Worm (Caenorhabditis elegans) whole organism, L4 larva: ENCODE results near the gene T02D1.9.

Experiments
- F10B5.3 ChIP-seq: sonication (generic microtip); optimal IDR thresholded peaks from 2 replicates; lab custom pipeline; 2016; ENCODE audit warnings: mild to moderate bottlenecking, missing genetic modification characterization, missing compliant biosample characterization
- F26F4.8 ChIP-seq: fragments of 200-800 bp; sonication (Bioruptor generic); conservative IDR thresholded peaks from 2 replicates; pipeline ENCODE4 v1.3.6; 2022; ENCODE audit warnings: missing genetic modification characterization, missing compliant biosample characterization
- F37D6.2 ChIP-seq: sonication (generic microtip); optimal IDR thresholded peaks from 2 replicates; lab custom pipeline; 2016; ENCODE audit warnings: mild to moderate bottlenecking, missing genetic modification characterization, missing compliant biosample characterization
- F44E2.7 ChIP-seq: fragments of 200-800 bp; sonication (Bioruptor generic); IDR thresholded peaks from 2 replicates; pipeline ENCODE4 v2.1.2; 2022; ENCODE audit warnings: missing genetic modification characterization, missing compliant biosample characterization
- T20F7.1 ChIP-seq: fragments of 200-800 bp; sonication (Bioruptor generic); optimal IDR thresholded peaks from 2 replicates; lab custom pipeline; 2018; ENCODE audit warnings: mild to moderate bottlenecking, missing genetic modification characterization, missing compliant biosample characterization
- ZK337.2 ChIP-seq: fragments of 200-800 bp; sonication (Bioruptor generic); IDR thresholded peaks from 2 replicates; pipeline ENCODE4 v1.3.6; 2022; ENCODE audit warnings: missing genetic modification reagents, missing genetic modification characterization, missing compliant biosample characterization
- ZK546.5 ChIP-seq, 2 experiments: sonication (generic microtip); optimal IDR thresholded peaks; 2 replicates each; lab custom pipeline; 2017; ENCODE audit warnings: missing biosample characterization in 2 of 2, missing genetic modification characterization in 2 of 2
- arid-1 ChIP-seq: fragments of 200-800 bp; sonication (Bioruptor generic); conservative IDR thresholded peaks from 2 replicates; pipeline ENCODE4 v1.3.6; 2022; ENCODE audit warnings: missing genetic modification reagents, missing genetic modification characterization, missing compliant biosample characterization
- ceh-28 ChIP-seq: fragments of 150-350 bp; optimal IDR thresholded peaks from 2 replicates; lab custom pipeline; 2014; ENCODE audit warnings: missing biosample characterization, missing genetic modification reagents, missing genetic modification characterization
- daf-16 ChIP-seq, 3 experiments: sonication (generic microtip); optimal IDR thresholded peaks; 2 replicates each; lab custom pipeline; 2016 to 2017; ENCODE audit warnings: missing genetic modification characterization in 3 of 3, missing genetic modification reagents in 3 of 3, mild to moderate bottlenecking in 2 of 3, missing compliant biosample characterization in 2 of 3, missing biosample characterization in 1 of 3, moderate library complexity in 1 of 3
- dmd-8 ChIP-seq: fragments of 200-800 bp; sonication (Bioruptor generic); IDR thresholded peaks from 2 replicates; pipeline ENCODE4 v1.3.6; 2022; ENCODE audit warnings: missing genetic modification characterization, missing compliant biosample characterization
- dmd-9 ChIP-seq: fragments of 200-800 bp; sonication (Bioruptor generic); IDR thresholded peaks from 2 replicates; pipeline ENCODE4 v1.3.6; 2022; ENCODE audit warnings: missing genetic modification reagents, missing genetic modification characterization, missing compliant biosample characterization
- dve-1 ChIP-seq: sonication (generic microtip); optimal IDR thresholded peaks from 2 replicates; lab custom pipeline; 2017; ENCODE audit warnings: antibody characterized with exemption, mild to moderate bottlenecking, missing genetic modification characterization, missing compliant biosample characterization; ENCODE audit not compliant: insufficient read depth
- gei-8 ChIP-seq: fragments of 200-800 bp; sonication (Bioruptor generic); optimal IDR thresholded peaks from 2 replicates; lab custom pipeline; 2018; ENCODE audit warnings: mild to moderate bottlenecking, missing genetic modification characterization, missing compliant biosample characterization
- hif-1 ChIP-seq, 2 experiments: sonication (generic microtip); optimal IDR thresholded peaks; 2 replicates each; lab custom pipeline; 2016 to 2017; ENCODE audit warnings: missing compliant biosample characterization in 2 of 2, missing genetic modification characterization in 2 of 2, missing genetic modification reagents in 2 of 2, missing genotype in 2 of 2, mild to moderate bottlenecking in 1 of 2
- lin-15B ChIP-seq: fragments of 150-350 bp; sonication (generic microtip); optimal IDR thresholded peaks from 3 replicates; lab custom pipeline; 2014; ENCODE audit warnings: missing biosample characterization, missing genetic modification characterization
- lin-29 ChIP-seq: fragments of 200-800 bp; sonication (Bioruptor generic); IDR thresholded peaks from 2 replicates; pipeline ENCODE4 v1.3.6; 2022; ENCODE audit warnings: missing genetic modification reagents, missing genetic modification characterization, missing compliant biosample characterization
- madf-9 ChIP-seq: fragments of 200-800 bp; sonication (Bioruptor generic); conservative IDR thresholded peaks from 2 replicates; pipeline ENCODE4 v1.3.6; 2022; ENCODE audit warnings: missing genetic modification reagents, missing genetic modification characterization, missing compliant biosample characterization
- mdt-29 ChIP-seq: fragments of 200-800 bp; sonication (Bioruptor generic); IDR thresholded peaks from 2 replicates; pipeline ENCODE4 v1.3.6; 2022; ENCODE audit warnings: missing genetic modification reagents, missing genetic modification characterization, missing compliant biosample characterization
- nhr-10 ChIP-seq: fragments of 150-350 bp; optimal IDR thresholded peaks from 2 replicates; lab custom pipeline; 2014; ENCODE audit warnings: missing biosample characterization, missing genetic modification characterization
- nhr-28 ChIP-seq: fragments of 150-350 bp; optimal IDR thresholded peaks from 2 replicates; lab custom pipeline; 2014; ENCODE audit warnings: missing biosample characterization, missing genetic modification characterization
- nhr-42 ChIP-seq: fragments of 200-800 bp; sonication (Bioruptor generic); IDR thresholded peaks from 2 replicates; pipeline ENCODE4 v1.3.6; 2022; ENCODE audit warnings: missing genetic modification characterization, missing compliant biosample characterization
- nhr-48 ChIP-seq: sonication (generic microtip); optimal IDR thresholded peaks from 2 replicates; lab custom pipeline; 2016; ENCODE audit warnings: mild to moderate bottlenecking, missing genetic modification characterization, missing compliant biosample characterization
- nhr-6 ChIP-seq: fragments of 150-350 bp; optimal IDR thresholded peaks from 2 replicates; lab custom pipeline; 2014; ENCODE audit warnings: missing biosample characterization, missing genetic modification characterization
- pqm-1 ChIP-seq: sonication (generic microtip); optimal IDR thresholded peaks from 2 replicates; lab custom pipeline; 2017; ENCODE audit warnings: missing biosample characterization, missing genetic modification characterization
- skn-1 ChIP-seq: fragments of 150-350 bp; optimal IDR thresholded peaks from 2 replicates; lab custom pipeline; 2014; ENCODE audit warnings: missing biosample characterization, missing genetic modification characterization
- unc-62 ChIP-seq, 3 experiments: fragments of 150-350 bp in 1 of 3; sonication (generic microtip); optimal IDR thresholded peaks in 2 of 3; peaks in 1 of 3; 1 replicate in 1 of 3; 2 replicates in 2 of 3; lab custom pipeline; 2014 to 2017; ENCODE audit warnings: missing biosample characterization in 3 of 3, missing genetic modification characterization in 3 of 3, missing genetic modification reagents in 3 of 3, missing genotype in 1 of 3
- vab-7 ChIP-seq: fragments of 200-800 bp; sonication (Bioruptor generic); IDR thresholded peaks from 2 replicates; pipeline ENCODE4 v1.3.6; 2022; ENCODE audit warnings: missing genetic modification reagents, missing genetic modification characterization, missing compliant biosample characterization

The T02D1.9 gene

DNA sequence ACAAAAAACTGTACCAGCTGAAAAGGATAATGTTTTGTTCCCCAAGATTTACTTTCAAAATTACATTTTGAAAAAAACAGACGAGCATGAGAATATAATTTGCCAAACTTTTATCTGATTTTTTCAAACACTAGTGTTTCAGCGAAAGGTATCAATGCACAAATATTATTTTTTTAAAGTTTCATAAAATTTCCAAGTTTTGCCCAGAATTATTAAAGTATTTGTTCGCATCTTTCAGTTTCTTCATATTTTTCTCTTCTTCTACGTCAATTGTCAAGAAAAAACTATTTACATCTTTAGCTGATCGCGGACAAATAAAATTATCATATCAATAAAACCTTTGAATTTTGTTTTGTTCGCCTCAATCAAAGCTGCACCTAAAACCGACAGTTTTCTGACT lies 29.6 kb upstream of the T02D1.9 start, which contains the start of gene C06A12.8 (continued):
- no peak for TF ChIP-seq ZK337.2

DNA sequence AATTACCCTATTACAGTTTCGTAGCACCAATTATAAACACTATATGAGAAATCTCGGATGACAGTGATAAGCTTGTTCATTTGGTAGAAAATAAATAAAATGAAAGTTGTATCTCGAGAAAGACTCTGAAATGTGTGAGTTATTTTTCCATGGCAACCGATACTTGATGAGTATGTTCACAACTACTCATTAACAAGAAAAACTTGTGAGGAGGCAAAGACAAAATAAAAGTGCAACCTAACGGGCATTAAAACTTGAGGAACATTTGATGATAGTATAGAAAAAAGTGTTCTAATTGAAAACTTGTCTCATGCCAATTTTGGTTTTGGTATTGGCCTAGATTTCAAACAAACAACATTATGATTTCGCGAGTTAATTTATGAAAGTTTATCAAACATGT lies 29.2 kb upstream of the T02D1.9 start, which contains the start of gene gcy-27:
TSS of gene gcy-27 (minus strand) at position 101 of the 400 bp plus-strand sequence.
- TF ChIP-seq skn-1 (tag; lab: Kevin White, UChicago) (no peak), lin-29 (GFP tag; lab: Robert Waterston, UW) (no peak), unc-62 (GFP tag; optimal IDR thresholded peaks at IDR 0.05 in 1 of 2; lab: Kevin White, UChicago) (no peak), unc-62 (tag; optimal IDR thresholded peaks at IDR 0.05; lab: Kevin White, UChicago) (no peak), arid-1 (GFP tag; lab: Robert Waterston, UW) (no peak), nhr-10 (tag; lab: Kevin White, UChicago) (no peak), dmd-9 (GFP tag; lab: Robert Waterston, UW) (no peak), nhr-6 (tag; lab: Kevin White, UChicago) (no peak), nhr-42 (no peak), F10B5.3 (tag; lab: Kevin White, UChicago) (no peak), gei-8 (GFP tag; lab: Kevin White, UChicago) (no peak), dmd-8 (no peak)

DNA sequence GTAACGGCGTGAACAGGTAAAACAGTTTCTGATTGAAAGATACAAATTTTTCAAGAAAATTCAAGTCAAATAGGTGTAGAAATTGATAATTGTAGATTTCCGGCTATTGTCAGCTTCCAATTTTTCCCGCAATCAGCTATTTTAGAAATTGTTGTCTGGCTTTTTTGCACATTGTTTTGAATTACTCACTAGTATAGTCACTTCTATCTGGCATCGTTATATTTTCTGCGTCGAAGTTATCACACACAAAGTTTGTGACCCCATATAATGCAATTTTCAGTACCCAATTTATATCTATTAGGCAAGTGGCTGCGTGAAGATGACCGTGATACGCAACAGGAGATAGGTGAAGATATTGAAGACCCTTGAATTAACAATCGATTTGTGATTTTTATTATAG lies 27.8 kb upstream of the T02D1.9 start:
- TF ChIP-seq T20F7.1: no peak
- peak in 1 of 2 experiments; percentile 54 for TF ChIP-seq unc-62 (GFP tag; optimal IDR thresholded peaks at IDR 0.05 in 1 of 2; lab: Kevin White, UChicago)
- no peak for TF ChIP-seq unc-62 (tag; optimal IDR thresholded peaks at IDR 0.05; lab: Kevin White, UChicago)
- TF ChIP-seq ZK546.5 (tag; optimal IDR thresholded peaks at IDR 0.05; lab: Kevin White, UChicago): no peak
- no peak for TF ChIP-seq hif-1 (tag; optimal IDR thresholded peaks at IDR 0.05; lab: Kevin White, UChicago)
- no peak for TF ChIP-seq F44E2.7 (GFP tag; lab: Robert Waterston, UW)

DNA sequence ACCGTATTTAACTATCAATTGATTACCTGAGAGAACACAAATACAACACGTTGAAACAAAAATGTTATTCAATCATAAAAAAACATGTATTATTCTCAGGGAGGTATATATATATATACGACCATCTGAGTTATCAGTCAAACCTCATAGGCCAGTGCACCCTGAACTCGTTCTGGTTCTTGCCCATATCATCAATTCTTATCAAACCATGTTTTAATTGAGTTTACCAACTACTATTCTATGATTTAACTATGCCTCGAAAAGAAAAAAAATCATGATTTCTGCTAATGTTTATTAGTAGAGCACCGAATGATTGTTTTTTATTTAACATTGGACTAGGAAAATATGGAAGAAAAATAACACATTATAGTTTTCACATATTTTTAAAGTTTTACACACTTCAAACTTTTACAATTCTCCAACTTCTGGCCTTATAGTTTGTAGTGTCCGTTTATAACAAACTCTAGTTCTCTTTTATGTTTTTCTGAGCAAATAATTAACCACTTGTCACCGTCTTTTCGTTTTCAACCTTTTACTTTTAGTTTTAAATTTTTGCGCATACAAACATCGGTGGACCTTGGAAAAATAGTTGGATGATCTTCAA lies 24.9 kb upstream of the T02D1.9 start:
- no peak for TF ChIP-seq daf-16 (GFP tag; optimal IDR thresholded peaks at IDR 0.05; lab: Kevin White, UChicago)
- TF ChIP-seq daf-16 (tag; optimal IDR thresholded peaks at IDR 0.05; lab: Kevin White, UChicago): peak; percentile 53
- no peak for TF ChIP-seq ZK546.5 (tag; optimal IDR thresholded peaks at IDR 0.05; lab: Kevin White, UChicago)
- no peak for TF ChIP-seq mdt-29 (GFP tag; lab: Robert Waterston, UW)
- TF ChIP-seq pqm-1 (tag; lab: Kevin White, UChicago): peak; percentile 73
- TF ChIP-seq dve-1 (tag; lab: Kevin White, UChicago): peak; percentile 39
- TF ChIP-seq unc-62 (GFP tag; optimal IDR thresholded peaks at IDR 0.05 in 1 of 2; lab: Kevin White, UChicago): peak in 1 of 2 experiments; percentile 93
- TF ChIP-seq unc-62 (tag; optimal IDR thresholded peaks at IDR 0.05; lab: Kevin White, UChicago): no peak
- TF ChIP-seq nhr-28 (tag; lab: Kevin White, UChicago): peak; percentile 72
- TF ChIP-seq gei-8 (GFP tag; lab: Kevin White, UChicago): no peak

DNA sequence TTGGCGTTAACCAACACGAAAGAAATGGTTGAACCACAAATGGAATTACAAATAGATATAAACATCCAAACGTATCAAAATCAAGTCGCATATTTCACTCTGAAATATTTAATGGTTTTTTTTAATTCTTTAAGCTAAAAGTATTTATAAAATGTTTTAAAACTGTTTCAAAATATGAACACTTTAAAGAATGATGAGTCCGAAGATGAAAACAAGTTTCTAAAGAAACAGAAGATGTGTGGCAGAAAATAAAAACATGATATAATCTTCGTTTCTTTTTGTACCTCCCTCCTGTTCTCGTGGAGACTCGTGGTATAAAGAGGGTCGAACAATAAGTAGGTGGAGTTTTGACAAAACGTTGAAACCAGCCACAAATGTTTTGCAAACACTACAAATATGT lies 23.9 kb upstream of the T02D1.9 start, which contains the start of gene lact-6:
TSS of gene lact-6 (minus strand) at position 101 of the 400 bp plus-strand sequence.
- TF ChIP-seq nhr-48 (tag; lab: Kevin White, UChicago): no peak
- TF ChIP-seq nhr-6 (tag; lab: Kevin White, UChicago): no peak
- no peak for TF ChIP-seq lin-15B
- no peak for TF ChIP-seq madf-9 (GFP tag; lab: Robert Waterston, UW)
- no peak for TF ChIP-seq ZK337.2
- TF ChIP-seq F37D6.2 (tag; lab: Kevin White, UChicago): no peak
- TF ChIP-seq F26F4.8: no peak
- TF ChIP-seq vab-7 (GFP tag; lab: Robert Waterston, UW): no peak

DNA sequence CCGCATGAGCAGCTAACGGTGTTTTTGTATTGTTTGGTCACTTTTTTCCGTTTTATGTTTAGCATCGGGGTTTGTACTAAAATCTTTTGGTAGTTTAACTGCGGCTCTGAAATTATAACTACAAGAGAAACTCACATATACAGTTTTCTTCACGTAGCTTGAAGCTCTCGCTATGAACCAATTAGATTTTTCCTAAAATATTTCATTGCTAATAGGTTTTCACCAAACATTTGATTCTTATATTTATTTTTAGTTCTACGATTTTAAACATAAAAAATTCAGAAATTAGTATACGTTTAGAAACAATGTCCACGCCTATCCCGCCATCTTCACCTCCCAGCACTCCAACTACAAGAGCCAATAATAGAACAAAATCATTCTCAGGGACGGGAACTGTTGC lies 20.0 kb upstream of the T02D1.9 start, which contains the start of gene C06A12.3:
TSS of gene C06A12.3 (plus strand) at position 301 of the 400 bp plus-strand sequence.
- no peak for TF ChIP-seq ceh-28 (tag; lab: Kevin White, UChicago)
